Worm (Caenorhabditis elegans): Measurements from ENCODE around the gene srx-46.
A peak's percentile ranks its signal among the peaks of the same experiment; 100 is the strongest.

srx-46 gene

ce11 chrV:9338452-9338851 lies 14.6 kb upstream of the srx-46 start:
- TF ChIP-seq fkh-8 (tag; optimal IDR thresholded peaks at IDR 0.05) (peak; percentile 27), Y116A8C.19 (tag; optimal IDR thresholded peaks at IDR 0.05; ENCODE audit: borderline replicate concordance) (no peak), efl-1 (optimal IDR thresholded peaks at IDR 0.05) (peak; percentile 14 to 22), efl-1 (GFP tag; optimal IDR thresholded peaks at IDR 0.05 in 1 of 2) (peak in 1 of 2 experiments; percentile 0), lin-14 (GFP tag; optimal IDR thresholded peaks at IDR 0.05) (no peak), ztf-4 (tag; optimal IDR thresholded peaks at IDR 0.05) (peak; percentile 15), ceh-88 (GFP tag; IDR thresholded peaks at IDR 0.05) (no peak), hlh-4 (tag; optimal IDR thresholded peaks at IDR 0.05) (no peak), pax-3 (tag; optimal IDR thresholded peaks at IDR 0.05) (no peak), ama-1 (optimal IDR thresholded peaks at IDR 0.05) (peak; percentile 86), nhr-47 (tag; optimal IDR thresholded peaks at IDR 0.05) (peak; percentile 63)

DNA sequence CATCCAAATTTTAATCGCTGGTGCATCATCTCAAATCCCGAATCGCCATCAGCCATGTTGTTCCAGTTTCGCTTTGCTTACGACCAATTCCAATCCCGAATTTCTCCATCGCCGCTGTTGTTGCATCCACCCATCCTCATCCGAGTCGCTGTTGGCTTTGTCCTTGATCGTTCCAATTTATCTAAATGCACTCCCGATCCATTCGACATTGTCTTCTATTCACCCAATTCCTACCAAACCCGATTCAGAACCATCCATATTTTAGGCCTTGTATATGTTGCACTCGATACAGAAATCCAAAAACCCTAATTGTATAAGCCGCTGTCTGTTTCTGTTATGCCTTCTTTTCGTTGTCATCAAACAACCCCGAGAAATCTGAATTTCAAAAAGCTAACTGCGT lies 12.7 kb upstream of the srx-46 start:
- TF ChIP-seq dsc-1 (tag; optimal IDR thresholded peaks at IDR 0.05) (no peak), Y116A8C.19 (tag; optimal IDR thresholded peaks at IDR 0.05; ENCODE audit: borderline replicate concordance) (no peak), ceh-82 (tag; optimal IDR thresholded peaks at IDR 0.05) (no peak), lin-35 (GFP tag; optimal IDR thresholded peaks at IDR 0.05) (no peak), ceh-63 (GFP tag; optimal IDR thresholded peaks at IDR 0.05) (peak; percentile 23), irx-1 (tag; optimal IDR thresholded peaks at IDR 0.05) (no peak), isw-1 (GFP tag; IDR thresholded peaks at IDR 0.05) (no peak), pag-3 (tag; optimal IDR thresholded peaks at IDR 0.05; ENCODE audit: borderline replicate concordance, insufficient read depth) (no peak), nhr-77 (tag; optimal IDR thresholded peaks at IDR 0.05) (no peak), ces-1 (GFP tag; optimal IDR thresholded peaks at IDR 0.05) (no peak), nhr-12 (tag; optimal IDR thresholded peaks at IDR 0.05) (no peak), nhr-19 (GFP tag; conservative IDR thresholded peaks at IDR 0.05) (peak; percentile 24; the same call in 1 of the 2 replicates), dpl-1 (GFP tag; optimal IDR thresholded peaks at IDR 0.05) (no peak), lin-13 (GFP tag; optimal IDR thresholded peaks at IDR 0.05) (no peak), fkh-10 (GFP tag; optimal IDR thresholded peaks at IDR 0.05) (no peak), grh-1 (GFP tag; IDR thresholded peaks at IDR 0.05) (peak; percentile 56), rnt-1 (tag; optimal IDR thresholded peaks at IDR 0.05) (peak; percentile 20), nhr-237 (tag; optimal IDR thresholded peaks at IDR 0.05) (no peak), unc-86 (tag; optimal IDR thresholded peaks at IDR 0.05) (peak; percentile 3), aly-2 (tag; optimal IDR thresholded peaks at IDR 0.05) (no peak), vab-15 (tag; optimal IDR thresholded peaks at IDR 0.05) (no peak), C16A3.4 (tag; optimal IDR thresholded peaks at IDR 0.05) (peak; percentile 9), nhr-71 (tag; optimal IDR thresholded peaks at IDR 0.05) (peak; percentile 23)

DNA sequence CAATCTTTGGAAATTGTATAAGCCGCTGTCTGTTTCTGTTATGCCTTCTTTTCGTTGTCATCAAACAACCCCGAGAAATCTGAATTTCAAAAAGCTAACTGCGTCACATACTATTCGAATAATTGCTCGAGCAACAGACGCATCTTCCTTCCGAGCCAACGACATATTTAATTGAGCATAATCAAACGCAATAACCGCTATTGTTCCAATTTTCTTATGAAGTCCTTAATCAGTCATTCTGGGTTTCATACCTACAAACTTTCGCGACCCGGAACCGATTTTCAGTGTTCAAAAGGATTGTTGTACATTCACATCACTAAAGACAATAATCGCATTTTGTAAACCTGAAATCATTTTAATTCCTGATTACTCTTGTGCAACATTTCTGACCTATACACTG lies 11.2 kb upstream of the srx-46 start:
- TF ChIP-seq grh-1 (GFP tag; IDR thresholded peaks at IDR 0.05): peak; percentile 37; the same call in 1 of the 2 replicates

- TF ChIP-seq nhr-19 (GFP tag; conservative IDR thresholded peaks at IDR 0.05) (peak; percentile 16), grh-1 (GFP tag; IDR thresholded peaks at IDR 0.05) (peak; percentile 23; the same call in 1 of the 2 replicates)
These were observed 10.8 kb upstream of the srx-46 start for ce11 chrV:9342282-9342681.

DNA sequence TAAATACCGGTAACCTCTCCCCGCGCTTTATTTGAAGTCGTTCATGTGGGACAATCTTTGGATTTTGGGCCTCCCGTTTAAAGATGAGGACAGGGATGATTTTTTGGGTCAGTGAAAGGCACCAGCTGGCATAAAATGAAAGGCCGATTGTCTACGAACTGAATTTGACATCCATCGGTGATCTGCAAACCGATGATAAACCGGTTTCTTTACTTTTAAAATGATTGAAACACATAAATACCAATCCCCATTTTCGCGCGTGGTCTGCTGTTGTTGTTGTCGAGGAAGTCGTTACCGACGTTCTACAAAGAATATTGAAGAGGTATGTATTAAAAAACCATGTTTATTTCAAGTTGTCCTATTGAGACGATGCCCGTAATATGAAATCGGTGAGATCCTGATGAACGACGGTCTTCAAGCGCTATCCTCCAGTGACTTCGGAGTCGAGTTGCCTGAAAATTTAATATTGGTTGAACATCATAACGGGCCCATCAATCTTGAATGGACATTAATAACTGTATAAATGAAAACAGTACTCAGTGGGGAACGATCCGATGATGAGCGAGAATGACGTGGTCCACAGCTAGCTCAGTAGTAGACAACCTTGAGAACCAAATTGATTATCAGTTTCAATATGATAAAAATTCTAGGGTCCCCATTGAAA lies 9.9 kb upstream of the srx-46 start:
- no peak for TF ChIP-seq nhr-84 (tag; optimal IDR thresholded peaks at IDR 0.05)
- TF ChIP-seq isw-1 (GFP tag; IDR thresholded peaks at IDR 0.05): peak; percentile 14; the same call in 1 of the 2 replicates
- TF ChIP-seq efl-1 (optimal IDR thresholded peaks at IDR 0.05): no peak
- TF ChIP-seq efl-1 (GFP tag; optimal IDR thresholded peaks at IDR 0.05 in 1 of 2): peak in 1 of 2 experiments; percentile 93
- TF ChIP-seq nhr-85 (tag): peak; percentile 20
- TF ChIP-seq nhr-19 (GFP tag; conservative IDR thresholded peaks at IDR 0.05): 0 out of 2 replicates have a peak, but pooled peaks have one; percentile 25
